Fruit fly (Drosophila melanogaster) whole organism, embryonic: ENCODE results near the gene Lcp65Ae.
A peak's percentile ranks its signal among the peaks of the same experiment; 100 is the strongest.

ENCODE experiments used
- Asciz ChIP-seq: fragments of 200-800 bp; sonication (Bioruptor generic); optimal IDR thresholded peaks from 2 replicates; lab custom pipeline; 2017; ENCODE audit warnings: missing biosample characterization, mild to moderate bottlenecking, missing genetic modification characterization, missing genetic modification reagents
- CG10654 ChIP-seq: fragments of 200-800 bp; sonication (Bioruptor generic); optimal IDR thresholded peaks from 2 replicates; lab custom pipeline; 2016; ENCODE audit warnings: missing biosample characterization, missing genetic modification characterization
- CG10959 ChIP-seq: fragments of 200-800 bp; sonication (Bioruptor generic); IDR thresholded peaks from 2 replicates; pipeline ENCODE4 v1.3.6; 2022; ENCODE audit warnings: missing biosample characterization, missing genetic modification characterization
- CG11398 ChIP-seq: fragments of 200-800 bp; sonication (Bioruptor generic); optimal IDR thresholded peaks from 2 replicates; lab custom pipeline; 2016; ENCODE audit warnings: missing biosample characterization, missing genetic modification characterization
- CG15514 ChIP-seq: fragments of 200-800 bp; sonication (Bioruptor generic); optimal IDR thresholded peaks from 3 replicates; lab custom pipeline; 2017; ENCODE audit warnings: missing biosample characterization, missing genetic modification characterization, mild to moderate bottlenecking, moderate library complexity, missing genetic modification reagents
- CG30431 ChIP-seq: fragments of 200-800 bp; sonication (Bioruptor generic); optimal IDR thresholded peaks from 2 replicates; lab custom pipeline; 2017; ENCODE audit warnings: missing biosample characterization, missing genetic modification characterization
- CG3726 ChIP-seq: fragments of 200-800 bp; sonication (Bioruptor generic); IDR thresholded peaks from 3 replicates; pipeline ENCODE4, ENCODE4 v1.3.6; 2022; ENCODE audit warnings: missing biosample characterization, missing genetic modification characterization
- CG4360 ChIP-seq: fragments of 200-800 bp; sonication (Bioruptor generic); IDR thresholded peaks from 2 replicates; pipeline ENCODE4 v1.3.6; 2022; ENCODE audit warnings: missing biosample characterization, missing genetic modification characterization
- CG4707 ChIP-seq: fragments of 200-800 bp; sonication (Bioruptor generic); optimal IDR thresholded peaks from 2 replicates; lab custom pipeline; 2018; ENCODE audit warnings: missing biosample characterization, mild to moderate bottlenecking, missing genetic modification characterization, moderate library complexity
- CG6254 ChIP-seq: fragments of 200-800 bp; sonication (Bioruptor generic); optimal IDR thresholded peaks from 3 replicates; lab custom pipeline; 2017; ENCODE audit warnings: mild to moderate bottlenecking, missing biosample characterization, missing genetic modification reagents, missing genetic modification characterization
- CG6813 ChIP-seq: fragments of 200-800 bp; sonication (Bioruptor generic); optimal IDR thresholded peaks from 2 replicates; lab custom pipeline; 2017; ENCODE audit warnings: missing biosample characterization, missing genetic modification characterization, mild to moderate bottlenecking, moderate library complexity, missing genetic modification reagents
- CG7963 ChIP-seq: fragments of 200-800 bp; sonication (Bioruptor generic); IDR thresholded peaks from 3 replicates; pipeline ENCODE4 v1.3.6; 2022; ENCODE audit warnings: missing biosample characterization, missing genetic modification characterization; ENCODE audit not compliant: partially characterized antibody
- CG9437 ChIP-seq: fragments of 200-800 bp; sonication (Bioruptor generic); optimal IDR thresholded peaks from 2 replicates; lab custom pipeline; 2018; ENCODE audit warnings: missing biosample characterization, mild to moderate bottlenecking, missing genetic modification characterization
- D19A ChIP-seq: fragments of 200-800 bp; optimal IDR thresholded peaks from 3 replicates; lab custom pipeline; 2019; ENCODE audit warnings: missing biosample characterization, mild to moderate bottlenecking, missing genetic modification characterization, moderate library complexity
- Dad ChIP-seq: fragments of 200-800 bp; sonication (Bioruptor generic); optimal IDR thresholded peaks from 3 replicates; lab custom pipeline; 2016; ENCODE audit warnings: missing biosample characterization, missing genetic modification characterization
- Dek ChIP-seq: fragments of 200-800 bp; sonication (Bioruptor generic); optimal IDR thresholded peaks from 3 replicates; lab custom pipeline; 2019; ENCODE audit warnings: missing biosample characterization, mild to moderate bottlenecking, missing genetic modification characterization, moderate library complexity
- Eip74EF ChIP-seq, 2 experiments: fragments of 200-800 bp in 1 of 2; fragments of >200 bp in 1 of 2; sonication (Bioruptor generic) in 1 of 2; optimal IDR thresholded peaks; 2 replicates each; lab custom pipeline; 2017 to 2019; ENCODE audit warnings: missing biosample characterization in 2 of 2, missing genetic modification characterization in 2 of 2, mild to moderate bottlenecking in 1 of 2, moderate library complexity in 1 of 2
- GATAe ChIP-seq: fragments of 200-800 bp; sonication (Bioruptor generic); conservative IDR thresholded peaks from 2 replicates; pipeline ENCODE4 v1.3.6; 2022; ENCODE audit warnings: missing biosample characterization, missing genetic modification characterization
- Gug ChIP-seq: fragments of 200-800 bp; sonication (Bioruptor generic); IDR thresholded peaks from 4 replicates; pipeline ENCODE4 v1.3.6; 2022; ENCODE audit warnings: missing biosample characterization, missing genetic modification characterization
- H15 ChIP-seq: fragments of 200-800 bp; sonication (Bioruptor generic); IDR thresholded peaks from 3 replicates; pipeline ENCODE4 v1.3.6; 2022; ENCODE audit warnings: missing biosample characterization, missing genetic modification characterization
- NC2α ChIP-seq: fragments of 200-800 bp; sonication (Bioruptor generic); optimal IDR thresholded peaks from 2 replicates; lab custom pipeline; 2016; ENCODE audit warnings: missing biosample characterization, missing genetic modification characterization
- Nf-YA ChIP-seq: fragments of 200-800 bp; sonication (Bioruptor generic); IDR thresholded peaks from 2 replicates; pipeline ENCODE4 v1.3.6; 2022; ENCODE audit warnings: missing biosample characterization, missing genetic modification characterization
- Sox102F ChIP-seq: fragments of 200-800 bp; sonication (Bioruptor generic); optimal IDR thresholded peaks from 2 replicates; lab custom pipeline; 2018; ENCODE audit warnings: missing biosample characterization, mild to moderate bottlenecking, missing genetic modification characterization, moderate library complexity
- Sry-δ ChIP-seq: fragments of 200-800 bp; sonication (Bioruptor generic); optimal IDR thresholded peaks from 2 replicates; lab custom pipeline; 2016; ENCODE audit warnings: missing biosample characterization, missing genetic modification characterization
- Ssrp ChIP-seq: fragments of 200-800 bp; sonication (Bioruptor generic); optimal IDR thresholded peaks from 2 replicates; lab custom pipeline; 2018; ENCODE audit warnings: missing biosample characterization, mild to moderate bottlenecking, missing genetic modification characterization, moderate library complexity
- TFAM ChIP-seq: fragments of 200-800 bp; sonication (Bioruptor generic); optimal IDR thresholded peaks from 2 replicates; lab custom pipeline; 2017; ENCODE audit warnings: missing biosample characterization, missing genetic modification characterization, inconsistent platforms
- Taf1 ChIP-seq: fragments of 200-800 bp; sonication (Bioruptor generic); IDR thresholded peaks from 2 replicates; pipeline ENCODE4 v1.3.6; 2022; ENCODE audit warnings: missing biosample characterization, missing genetic modification characterization
- Xbp1 ChIP-seq: fragments of 200-800 bp; sonication (Bioruptor generic); optimal IDR thresholded peaks from 3 replicates; lab custom pipeline; 2016; ENCODE audit warnings: missing biosample characterization, mild to moderate bottlenecking, missing genetic modification characterization
- abd-A ChIP-seq: fragments of 200-800 bp; sonication (Bioruptor generic); optimal IDR thresholded peaks from 3 replicates; lab custom pipeline; 2019; ENCODE audit warnings: missing biosample characterization, mild to moderate bottlenecking, missing genetic modification characterization, moderate library complexity
- ash1 ChIP-seq: fragments of 200-800 bp; sonication (Bioruptor generic); optimal IDR thresholded peaks from 2 replicates; lab custom pipeline; 2018; ENCODE audit warnings: missing biosample characterization, mild to moderate bottlenecking, missing genetic modification characterization
- br ChIP-seq: fragments of >200 bp; optimal IDR thresholded peaks from 2 replicates; lab custom pipeline; 2017
- cas ChIP-seq: fragments of 200-800 bp; sonication (Bioruptor generic); IDR thresholded peaks from 2 replicates; pipeline ENCODE4 v1.3.6; 2022; ENCODE audit warnings: missing biosample characterization, missing genetic modification characterization
- chinmo ChIP-seq: fragments of 200-800 bp; sonication (Bioruptor generic); IDR thresholded peaks from 4 replicates; pipeline ENCODE4 v1.3.6; 2022; ENCODE audit warnings: missing biosample characterization, missing genetic modification characterization; ENCODE audit not compliant: partially characterized antibody
- ci ChIP-seq: fragments of 200-800 bp; sonication (Bioruptor generic); IDR thresholded peaks from 3 replicates; pipeline ENCODE4 v1.3.6; 2022; ENCODE audit warnings: missing biosample characterization, missing genetic modification characterization
- crol ChIP-seq: fragments of 200-800 bp; sonication (Bioruptor generic); IDR thresholded peaks from 2 replicates; pipeline ENCODE4 v1.3.6; 2022; ENCODE audit warnings: missing biosample characterization, missing genetic modification characterization
- fd64A ChIP-seq: fragments of 200-800 bp; sonication (Bioruptor generic); optimal IDR thresholded peaks from 3 replicates; lab custom pipeline; 2018; ENCODE audit warnings: missing biosample characterization, mild to moderate bottlenecking, missing genetic modification characterization
- grau ChIP-seq: fragments of 200-800 bp; optimal IDR thresholded peaks from 3 replicates; lab custom pipeline; 2019; ENCODE audit warnings: missing biosample characterization, mild to moderate bottlenecking, missing genetic modification characterization, moderate library complexity
- gsb-n ChIP-seq: fragments of 200-800 bp; sonication (Bioruptor generic); optimal IDR thresholded peaks from 3 replicates; lab custom pipeline; 2018; ENCODE audit warnings: missing biosample characterization, mild to moderate bottlenecking, missing genetic modification characterization
- ham ChIP-seq: fragments of 200-800 bp; sonication (Bioruptor generic); IDR thresholded peaks from 2 replicates; pipeline ENCODE4 v1.3.6; 2022; ENCODE audit warnings: missing biosample characterization, missing genetic modification characterization
- kay ChIP-seq: fragments of 200-800 bp; sonication (Bioruptor generic); optimal IDR thresholded peaks from 2 replicates; lab custom pipeline; 2016; ENCODE audit warnings: missing biosample characterization, missing genetic modification characterization
- lab ChIP-seq: fragments of 200-800 bp; sonication (Bioruptor generic); optimal IDR thresholded peaks from 3 replicates; lab custom pipeline; 2017; ENCODE audit warnings: missing biosample characterization, missing genetic modification characterization, mild to moderate bottlenecking, moderate library complexity, missing genetic modification reagents
- odd ChIP-seq: fragments of 200-800 bp; sonication (Bioruptor generic); optimal IDR thresholded peaks from 2 replicates; lab custom pipeline; 2017; ENCODE audit warnings: missing biosample characterization, mild to moderate bottlenecking, missing genetic modification characterization
- peb ChIP-seq: fragments of 200-800 bp; sonication (Bioruptor generic); IDR thresholded peaks from 2 replicates; pipeline ENCODE4 v1.3.6; 2022; ENCODE audit warnings: missing biosample characterization, missing genetic modification characterization
- pfk ChIP-seq: fragments of 200-800 bp; sonication (Bioruptor generic); optimal IDR thresholded peaks from 2 replicates; lab custom pipeline; 2018; ENCODE audit warnings: missing biosample characterization, mild to moderate bottlenecking, missing genetic modification characterization, moderate library complexity
- ranshi ChIP-seq: fragments of 200-800 bp; sonication (Bioruptor generic); IDR thresholded peaks from 2 replicates; pipeline ENCODE4 v1.3.6; 2022; ENCODE audit warnings: missing biosample characterization, missing genetic modification characterization
- slp2 ChIP-seq: fragments of 200-800 bp; sonication (Bioruptor generic); optimal IDR thresholded peaks from 2 replicates; lab custom pipeline; 2016; ENCODE audit warnings: missing biosample characterization, missing genetic modification characterization
- toy ChIP-seq: fragments of 200-800 bp; sonication (Bioruptor generic); IDR thresholded peaks from 2 replicates; pipeline ENCODE4 v1.3.6; 2022; ENCODE audit warnings: missing biosample characterization, missing genetic modification characterization
- trem ChIP-seq: fragments of 200-800 bp; optimal IDR thresholded peaks from 3 replicates; lab custom pipeline; 2019; ENCODE audit warnings: missing biosample characterization, mild to moderate bottlenecking, missing genetic modification characterization, moderate library complexity
- wdn ChIP-seq: fragments of 200-800 bp; sonication (Bioruptor generic); IDR thresholded peaks from 2 replicates; pipeline ENCODE4 v1.3.6; 2022; ENCODE audit warnings: missing biosample characterization, missing genetic modification characterization
- zen2 ChIP-seq: fragments of 200-800 bp; sonication (Bioruptor generic); IDR thresholded peaks from 3 replicates; pipeline ENCODE4 v1.3.6; 2022; ENCODE audit warnings: missing biosample characterization, missing genetic modification characterization; ENCODE audit not compliant: partially characterized antibody

The Lcp65Ae gene

DNA sequence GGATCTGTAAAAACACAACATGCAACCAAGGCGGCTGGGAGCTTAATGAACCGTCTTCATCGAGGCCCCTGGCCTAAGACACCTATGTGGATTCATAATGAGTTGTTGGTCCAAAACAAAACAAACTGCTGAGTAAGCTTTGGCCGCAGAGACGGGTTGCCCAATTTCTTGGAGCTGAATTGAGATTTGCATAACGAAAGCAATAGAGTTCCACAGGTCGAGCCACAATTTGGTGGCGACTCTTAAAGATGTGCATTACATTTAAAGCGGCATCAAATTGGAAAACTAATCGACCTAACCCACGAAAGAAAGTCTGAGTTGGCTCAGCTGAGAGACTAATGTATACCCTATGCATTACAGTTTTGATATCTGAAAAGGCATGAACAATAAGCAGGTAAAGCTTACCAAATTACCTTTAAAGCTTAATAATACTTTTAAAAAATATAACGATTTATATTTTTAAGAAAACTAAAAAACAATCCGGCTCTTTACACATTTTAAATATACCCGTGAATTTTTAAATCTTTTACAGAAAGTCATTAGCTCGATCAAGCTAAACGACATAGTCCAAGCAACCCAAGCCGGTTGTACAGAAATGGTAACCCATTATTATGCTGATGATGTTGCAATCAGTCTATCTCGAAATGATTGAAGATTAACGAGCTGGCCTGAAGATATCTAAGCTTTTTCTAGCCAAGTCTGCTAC lies 19.6 kb upstream of the Lcp65Ae start, which contains the start of gene CG13297 (continued):
- TF ChIP-seq H15 (peak; percentile 36; the same call in 2 of the 3 replicates), CG11398 (no peak), Asciz (GFP tag; lab: Kevin White, UChicago) (peak; percentile 64), CG30431 (GFP tag; lab: Kevin White, UChicago) (no peak), peb (no peak), TFAM (GFP tag; lab: Kevin White, UChicago) (no peak), zen2 (GFP tag; lab: Robert Waterston, UW) (no peak), gsb-n (tag; lab: Kevin White, UChicago) (peak; percentile 17), CG10654 (peak; percentile 19), CG7963 (no peak), ash1 (GFP tag; lab: Kevin White, UChicago) (no peak), odd (GFP tag; lab: Kevin White, UChicago) (no peak), Gug (GFP tag; lab: Robert Waterston, UW) (no peak), fd64A (no peak), slp2 (GFP tag; lab: Kevin White, UChicago) (no peak), CG4360 (GFP tag; lab: Robert Waterston, UW) (no peak), Ssrp (tag; lab: Kevin White, UChicago) (peak; percentile 68), Sry-δ (no peak), Dad (GFP tag; lab: Kevin White, UChicago) (no peak), br (lab: Kevin White, UChicago) (no peak), Eip74EF (GFP tag; optimal IDR thresholded peaks at IDR 0.05; lab: Kevin White, UChicago) (peak in 1 of 2 experiments; percentile 72), crol (GFP tag; lab: Robert Waterston, UW) (no peak), toy (GFP tag; lab: Robert Waterston, UW) (no peak), GATAe (GFP tag; lab: Robert Waterston, UW) (no peak), Dek (peak; percentile 22), Nf-YA (GFP tag; lab: Robert Waterston, UW) (no peak), pfk (no peak), trem (tag; lab: Kevin White, UChicago) (peak; percentile 33), Xbp1 (GFP tag; lab: Kevin White, UChicago) (peak; percentile 44), ci (GFP tag; lab: Robert Waterston, UW) (no peak), CG4707 (GFP tag; lab: Kevin White, UChicago) (no peak), chinmo (GFP tag; lab: Robert Waterston, UW) (no peak), grau (tag; lab: Kevin White, UChicago) (peak; percentile 57), CG9437 (GFP tag; lab: Kevin White, UChicago) (peak; percentile 40), D19A (tag; lab: Kevin White, UChicago) (peak; percentile 80), Taf1 (GFP tag; lab: Robert Waterston, UW) (no peak), cas (GFP tag; lab: Robert Waterston, UW) (no peak), abd-A (tag; lab: Kevin White, UChicago) (peak; percentile 88), kay (GFP tag; lab: Kevin White, UChicago) (no peak), CG15514 (GFP tag; lab: Kevin White, UChicago) (no peak), ranshi (GFP tag; lab: Robert Waterston, UW) (peak; percentile 21; the same call in 1 of the 2 replicates), ham (GFP tag; lab: Robert Waterston, UW) (no peak), CG10959 (GFP tag; lab: Robert Waterston, UW) (no peak), wdn (GFP tag; lab: Robert Waterston, UW) (no peak), NC2α (GFP tag; lab: Kevin White, UChicago) (no peak), Sox102F (GFP tag; lab: Kevin White, UChicago) (peak; percentile 76), CG6254 (GFP tag; lab: Kevin White, UChicago) (peak; percentile 12), CG3726 (GFP tag; lab: Robert Waterston, UW) (no peak), lab (GFP tag; lab: Kevin White, UChicago) (peak; percentile 26), CG6813 (GFP tag; lab: Kevin White, UChicago) (peak; percentile 17)
